Fruit fly (Drosophila melanogaster) whole organism, wandering third instar larva: Measurements from ENCODE around the gene CG8611.

ENCODE experiments used
- HLH106 ChIP-seq: fragments of 200-800 bp; optimal IDR thresholded peaks from 3 replicates; lab custom pipeline; 2019; ENCODE audit warnings: missing biosample characterization, mild to moderate bottlenecking, missing genetic modification characterization, moderate library complexity
- Hr83 ChIP-seq: fragments of 200-300 bp; sonication (Bioruptor generic); optimal IDR thresholded peaks from 2 replicates; lab custom pipeline; 2016; ENCODE audit warnings: missing biosample characterization, mild to moderate bottlenecking, missing genetic modification characterization, moderate library complexity; ENCODE audit not compliant: poor library complexity, severe bottlenecking
- foxo ChIP-seq, 2 experiments: fragments of 200-800 bp; sonication (Bioruptor generic); optimal IDR thresholded peaks; 2 replicates in 1 of 2; 3 replicates in 1 of 2; lab custom pipeline; 2016 to 2017; ENCODE audit warnings: missing biosample characterization in 2 of 2, missing genetic modification characterization in 2 of 2

DNA sequence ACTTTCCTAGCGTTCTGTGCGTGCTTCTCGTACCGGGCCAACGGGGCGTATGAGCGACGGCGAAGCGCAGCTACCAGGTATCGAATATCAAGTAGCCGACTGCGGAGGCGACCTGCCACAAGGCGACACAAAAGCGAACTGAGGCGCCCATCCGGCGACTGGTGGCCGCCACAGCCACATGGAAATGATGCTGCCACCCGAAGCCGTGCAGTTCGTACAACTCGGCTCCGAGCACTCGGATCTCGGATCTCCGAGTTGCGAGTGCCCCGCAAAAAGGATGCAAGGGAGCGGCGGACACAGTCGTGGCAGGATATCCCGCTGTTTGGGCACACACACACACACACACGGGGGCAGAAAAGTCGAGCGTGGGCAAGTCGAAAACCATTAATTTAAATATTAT lies 21.9 kb upstream of the CG8611 start, which contains the start of the genes CG12994 and CG46464:
- TF ChIP-seq foxo (GFP tag; optimal IDR thresholded peaks at IDR 0.05; lab: Kevin White, UChicago) = no peak
- no peak for TF ChIP-seq HLH106 (tag; lab: Kevin White, UChicago)
- no peak for TF ChIP-seq Hr83
